Worm (Caenorhabditis elegans) whole organism, L1 larva: ENCODE results near the gene Y55F3AR.2.
A peak's percentile ranks its signal among the peaks of the same experiment; 100 is the strongest.

Source experiments
- dpl-1 ChIP-seq, 3 experiments: fragments of 150-350 bp in 2 of 3; sonication (generic microtip) in 1 of 3; optimal IDR thresholded peaks; 2 replicates each; lab custom pipeline; 2014 to 2017; ENCODE audit warnings: missing biosample characterization in 3 of 3, missing genetic modification characterization in 3 of 3, missing genetic modification reagents in 3 of 3
- fos-1 ChIP-seq: fragments of 150-350 bp; optimal IDR thresholded peaks from 2 replicates; lab custom pipeline; 2014; ENCODE audit warnings: missing biosample characterization, missing genetic modification characterization
- lin-13 ChIP-seq: fragments of 150-350 bp; optimal IDR thresholded peaks from 2 replicates; lab custom pipeline; 2014; ENCODE audit warnings: missing biosample characterization, missing genetic modification reagents, missing genetic modification characterization
- pag-3 ChIP-seq: sonication (generic microtip); optimal IDR thresholded peaks from 2 replicates; lab custom pipeline; 2017; ENCODE audit warnings: missing genetic modification characterization, mild to moderate bottlenecking, missing compliant biosample characterization, antibody characterized with exemption, borderline replicate concordance; ENCODE audit not compliant: insufficient read depth
- snpc-4 ChIP-seq: fragments of 150-350 bp; optimal IDR thresholded peaks from 2 replicates; lab custom pipeline; 2014; ENCODE audit warnings: missing biosample characterization, missing genetic modification characterization

DNA sequence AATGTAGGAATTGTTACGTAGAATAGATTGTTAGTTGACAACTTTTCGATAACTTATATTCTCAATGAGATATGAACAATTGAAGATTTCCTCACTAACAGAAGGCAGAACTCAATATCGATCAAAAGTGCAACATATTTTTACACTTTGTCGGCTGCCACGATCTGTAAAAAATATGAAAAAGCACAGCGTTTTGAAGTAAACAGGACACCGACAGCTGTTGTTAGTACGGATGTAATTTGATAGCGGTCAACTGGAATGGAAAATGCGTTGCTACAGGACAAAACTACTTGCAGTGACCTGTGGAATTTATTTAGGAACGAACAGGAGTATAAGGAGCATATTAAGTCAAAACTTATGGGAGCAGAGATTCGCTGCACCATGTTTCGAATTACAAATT lies 11.7 kb downstream of the Y55F3AR.2 start:
- TF ChIP-seq fos-1 (tag; lab: Kevin White, UChicago): no peak
- peak; percentile 31 for TF ChIP-seq pag-3
- TF ChIP-seq snpc-4 (tag; lab: Kevin White, UChicago): no peak
- TF ChIP-seq lin-13 (GFP tag; lab: Kevin White, UChicago): no peak
- no peak for TF ChIP-seq dpl-1 (GFP tag; optimal IDR thresholded peaks at IDR 0.05; lab: Kevin White, UChicago)
